Worm (Caenorhabditis elegans) whole organism, L1 larva: Measurements from ENCODE around the gene C18A11.1.

Experiments used
- C04F5.9 ChIP-seq: sonication (generic microtip); optimal IDR thresholded peaks from 2 replicates; lab custom pipeline; 2016; ENCODE audit warnings: missing genetic modification characterization, missing compliant biosample characterization
- C16A3.4 ChIP-seq: fragments of 150-350 bp; optimal IDR thresholded peaks from 2 replicates; lab custom pipeline; 2014; ENCODE audit warnings: missing biosample characterization, missing genetic modification characterization
- F16B12.6 ChIP-seq: fragments of 150-350 bp; optimal IDR thresholded peaks from 2 replicates; lab custom pipeline; 2014; ENCODE audit warnings: missing biosample characterization, missing genetic modification characterization
- alr-1 ChIP-seq: fragments of 200-800 bp; sonication (Bioruptor generic); optimal IDR thresholded peaks from 2 replicates; lab custom pipeline; 2018; ENCODE audit warnings: borderline replicate concordance, mild to moderate bottlenecking, missing genetic modification characterization, missing compliant biosample characterization
- aly-2 ChIP-seq: fragments of 150-350 bp; optimal IDR thresholded peaks from 2 replicates; lab custom pipeline; 2014; ENCODE audit warnings: missing biosample characterization, missing genetic modification characterization
- blmp-1 ChIP-seq: fragments of 150-350 bp; optimal IDR thresholded peaks from 2 replicates; lab custom pipeline; 2014; ENCODE audit warnings: missing biosample characterization, missing genetic modification characterization
- ceh-82 ChIP-seq, 3 experiments: fragments of 150-350 bp in 1 of 3; sonication (generic microtip) in 2 of 3; optimal IDR thresholded peaks; 2 replicates each; lab custom pipeline; 2014 to 2017; ENCODE audit warnings: missing biosample characterization in 3 of 3, missing genetic modification characterization in 3 of 3
- ceh-88 ChIP-seq: fragments of 200-800 bp; sonication (Bioruptor generic); IDR thresholded peaks from 2 replicates; pipeline ENCODE4 v1.3.6; 2022; ENCODE audit warnings: missing genetic modification characterization, missing compliant biosample characterization
- ceh-90 ChIP-seq: sonication (generic microtip); optimal IDR thresholded peaks from 2 replicates; lab custom pipeline; 2016; ENCODE audit warnings: missing genetic modification characterization, missing compliant biosample characterization
- dpl-1 ChIP-seq, 3 experiments: fragments of 150-350 bp in 2 of 3; sonication (generic microtip) in 1 of 3; optimal IDR thresholded peaks; 2 replicates each; lab custom pipeline; 2014 to 2017; ENCODE audit warnings: missing biosample characterization in 3 of 3, missing genetic modification characterization in 3 of 3, missing genetic modification reagents in 3 of 3
- egl-13 ChIP-seq: sonication (generic microtip); optimal IDR thresholded peaks from 2 replicates; lab custom pipeline; 2016; ENCODE audit warnings: missing genotype, missing genetic modification reagents, missing genetic modification characterization, missing compliant biosample characterization
- egl-27 ChIP-seq, 2 experiments: fragments of 150-350 bp in 1 of 2; sonication (generic microtip); optimal IDR thresholded peaks; 3 replicates each; lab custom pipeline; 2017 to 2018; ENCODE audit warnings: missing biosample characterization in 2 of 2, missing genetic modification characterization in 2 of 2, missing genetic modification reagents in 2 of 2
- elt-2 ChIP-seq: sonication (generic microtip); optimal IDR thresholded peaks from 2 replicates; lab custom pipeline; 2016; ENCODE audit warnings: missing genetic modification characterization, mild to moderate bottlenecking, inconsistent platforms, missing compliant biosample characterization, missing genetic modification reagents
- fkh-4 ChIP-seq: sonication (generic microtip); optimal IDR thresholded peaks from 2 replicates; lab custom pipeline; 2016; ENCODE audit warnings: missing compliant biosample characterization, missing genetic modification characterization, borderline replicate concordance
- grh-1 ChIP-seq: fragments of 200-800 bp; sonication (Bioruptor generic); IDR thresholded peaks from 2 replicates; pipeline ENCODE4 v1.3.6; 2022; ENCODE audit warnings: missing genetic modification reagents, missing genetic modification characterization, missing compliant biosample characterization
- jun-1 ChIP-seq: fragments of 150-350 bp; optimal IDR thresholded peaks from 2 replicates; lab custom pipeline; 2014; ENCODE audit warnings: missing biosample characterization, missing genetic modification reagents, missing genetic modification characterization
- lin-13 ChIP-seq: fragments of 150-350 bp; optimal IDR thresholded peaks from 2 replicates; lab custom pipeline; 2014; ENCODE audit warnings: missing biosample characterization, missing genetic modification reagents, missing genetic modification characterization
- lin-14 ChIP-seq: fragments of 200-800 bp; sonication (Bioruptor generic); optimal IDR thresholded peaks from 2 replicates; lab custom pipeline; 2018; ENCODE audit warnings: mild to moderate bottlenecking, missing genetic modification characterization, moderate library complexity, missing compliant biosample characterization
- lin-15B ChIP-seq: fragments of 150-350 bp; sonication (generic microtip); optimal IDR thresholded peaks from 3 replicates; lab custom pipeline; 2014; ENCODE audit warnings: missing biosample characterization, missing genetic modification characterization
- lin-35 ChIP-seq, 2 experiments: fragments of 150-350 bp; optimal IDR thresholded peaks; 2 replicates each; lab custom pipeline; 2014; ENCODE audit warnings: missing biosample characterization in 2 of 2, missing genetic modification characterization in 2 of 2, missing genetic modification reagents in 2 of 2
- lin-39 ChIP-seq: fragments of 150-350 bp; optimal IDR thresholded peaks from 2 replicates; lab custom pipeline; 2014; ENCODE audit warnings: missing biosample characterization, missing genetic modification reagents, missing genetic modification characterization
- lir-3 ChIP-seq: sonication (generic microtip); optimal IDR thresholded peaks from 2 replicates; lab custom pipeline; 2016; ENCODE audit warnings: mild to moderate bottlenecking, missing genetic modification characterization, moderate library complexity, missing compliant biosample characterization; ENCODE audit not compliant: poor library complexity
- lsy-2 ChIP-seq, 2 experiments: fragments of 150-350 bp; optimal IDR thresholded peaks; 2 replicates each; lab custom pipeline; 2014; ENCODE audit warnings: missing biosample characterization in 2 of 2, missing genetic modification characterization in 2 of 2
- mab-9 ChIP-seq: fragments of 200-800 bp; sonication (Bioruptor generic); IDR thresholded peaks from 2 replicates; pipeline ENCODE4 v1.3.6; 2022; ENCODE audit warnings: missing genetic modification reagents, missing genetic modification characterization, missing compliant biosample characterization
- mdl-1 ChIP-seq, 2 experiments: fragments of 150-350 bp; optimal IDR thresholded peaks; 2 replicates each; lab custom pipeline; 2014 to 2017; ENCODE audit warnings: missing biosample characterization in 2 of 2, missing genetic modification characterization in 2 of 2, inconsistent platforms in 1 of 2
- mep-1 ChIP-seq: fragments of 150-350 bp; optimal IDR thresholded peaks from 2 replicates; lab custom pipeline; 2014; ENCODE audit warnings: missing biosample characterization, missing genetic modification characterization
- nhr-12 ChIP-seq: sonication (generic microtip); optimal IDR thresholded peaks from 2 replicates; lab custom pipeline; 2017; ENCODE audit warnings: missing biosample characterization, missing genetic modification characterization
- nhr-19 ChIP-seq: fragments of 200-800 bp; sonication (Bioruptor generic); conservative IDR thresholded peaks from 2 replicates; pipeline ENCODE4 v1.3.6; 2022; ENCODE audit warnings: missing genetic modification characterization, missing compliant biosample characterization
- nhr-20 ChIP-seq: sonication (generic microtip); optimal IDR thresholded peaks from 2 replicates; lab custom pipeline; 2016; ENCODE audit warnings: mild to moderate bottlenecking, missing genetic modification characterization, missing compliant biosample characterization
- nhr-237 ChIP-seq: fragments of 150-350 bp; optimal IDR thresholded peaks from 2 replicates; lab custom pipeline; 2014; ENCODE audit warnings: missing biosample characterization, missing genetic modification characterization
- nhr-47 ChIP-seq: sonication (generic microtip); optimal IDR thresholded peaks from 2 replicates; lab custom pipeline; 2016; ENCODE audit warnings: mild to moderate bottlenecking, missing genetic modification characterization, moderate library complexity, missing compliant biosample characterization
- nhr-71 ChIP-seq: sonication (generic microtip); optimal IDR thresholded peaks from 2 replicates; lab custom pipeline; 2016; ENCODE audit warnings: mild to moderate bottlenecking, missing genetic modification characterization, moderate library complexity, missing compliant biosample characterization
- nhr-84 ChIP-seq: sonication (generic microtip); optimal IDR thresholded peaks from 2 replicates; lab custom pipeline; 2017; ENCODE audit warnings: missing biosample characterization, missing genetic modification characterization
- nhr-85 ChIP-seq: sonication (generic microtip); peaks from one replicate; lab custom pipeline; 2016; ENCODE audit warnings: missing genetic modification characterization, inconsistent platforms, missing compliant biosample characterization
- nhr-90 ChIP-seq: sonication (generic microtip); optimal IDR thresholded peaks from 2 replicates; lab custom pipeline; 2016; ENCODE audit warnings: mild to moderate bottlenecking, missing genetic modification characterization, missing compliant biosample characterization; ENCODE audit not compliant: poor library complexity
- pqm-1 ChIP-seq: sonication (generic microtip); optimal IDR thresholded peaks from 3 replicates; lab custom pipeline; 2017; ENCODE audit warnings: missing biosample characterization, missing genetic modification characterization
- rnt-1 ChIP-seq: sonication (generic microtip); optimal IDR thresholded peaks from 2 replicates; lab custom pipeline; 2016; ENCODE audit warnings: mild to moderate bottlenecking, missing genetic modification characterization, moderate library complexity, missing compliant biosample characterization
- snpc-4 ChIP-seq: fragments of 150-350 bp; optimal IDR thresholded peaks from 2 replicates; lab custom pipeline; 2014; ENCODE audit warnings: missing biosample characterization, missing genetic modification characterization
- snu-23 ChIP-seq: sonication (generic microtip); optimal IDR thresholded peaks from 2 replicates; lab custom pipeline; 2016; ENCODE audit warnings: missing genetic modification characterization, missing compliant biosample characterization
- sox-4 ChIP-seq: sonication (generic microtip); optimal IDR thresholded peaks from 2 replicates; lab custom pipeline; 2016; ENCODE audit warnings: missing genetic modification characterization, missing compliant biosample characterization
- tbx-2 ChIP-seq: sonication (generic microtip); optimal IDR thresholded peaks from 2 replicates; lab custom pipeline; 2016; ENCODE audit warnings: missing genetic modification characterization, missing compliant biosample characterization
- tlp-1 ChIP-seq: fragments of 150-350 bp; optimal IDR thresholded peaks from 2 replicates; lab custom pipeline; 2014; ENCODE audit warnings: missing biosample characterization, missing genetic modification characterization
- unc-130 ChIP-seq: fragments of 150-350 bp; optimal IDR thresholded peaks from 2 replicates; lab custom pipeline; 2017; ENCODE audit warnings: missing biosample characterization, missing genetic modification characterization, inconsistent platforms
- unc-30 ChIP-seq: sonication (generic microtip); optimal IDR thresholded peaks from 2 replicates; lab custom pipeline; 2017; ENCODE audit warnings: missing biosample characterization, missing genetic modification characterization
- unc-98 ChIP-seq: fragments of 200-800 bp; sonication (Bioruptor generic); IDR thresholded peaks from 2 replicates; pipeline ENCODE4 v1.3.6; 2022; ENCODE audit warnings: missing genetic modification characterization, missing compliant biosample characterization
- zag-1 ChIP-seq: fragments of 150-350 bp; optimal IDR thresholded peaks from 2 replicates; lab custom pipeline; 2014; ENCODE audit warnings: missing biosample characterization, missing genetic modification characterization
- zip-4 ChIP-seq: fragments of 200-800 bp; sonication (Bioruptor generic); optimal IDR thresholded peaks from 2 replicates; lab custom pipeline; 2018; ENCODE audit warnings: mild to moderate bottlenecking, missing genetic modification characterization, moderate library complexity, missing compliant biosample characterization
- ztf-4 ChIP-seq: fragments of 150-350 bp; optimal IDR thresholded peaks from 2 replicates; lab custom pipeline; 2014; ENCODE audit warnings: missing biosample characterization, missing genetic modification characterization

C18A11.1 gene

DNA sequence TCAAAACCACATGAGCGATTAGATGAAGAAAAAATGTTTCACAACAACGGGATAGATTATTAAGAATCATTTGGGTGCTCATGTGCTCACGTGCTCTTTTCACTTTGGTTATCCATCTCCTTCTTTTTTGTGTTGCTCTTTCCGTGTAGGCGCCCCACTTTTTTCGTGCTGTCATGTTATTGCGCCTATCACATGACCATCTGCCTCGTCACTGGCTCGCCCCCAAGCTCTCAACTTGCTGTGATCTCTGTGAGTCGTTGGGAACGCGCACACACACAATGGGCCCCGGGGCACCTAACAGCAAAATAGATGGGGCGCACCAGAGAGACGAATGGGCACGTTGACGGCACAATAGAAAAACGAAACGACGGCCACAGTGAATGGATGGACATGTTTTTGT lies 47.5 kb upstream of the C18A11.1 start (continued):
- TF ChIP-seq ceh-90 (tag; lab: Kevin White, UChicago) (peak; percentile 11), unc-98 (GFP tag; lab: Robert Waterston, UW) (peak; percentile 52; the same call in 1 of the 2 replicates), lsy-2 (tag; optimal IDR thresholded peaks at IDR 0.05; lab: Kevin White, UChicago) (peak; percentile 78 to 79), ceh-88 (GFP tag; lab: Robert Waterston, UW) (peak; percentile 75), unc-130 (tag; lab: Kevin White, UChicago) (peak; percentile 74), C04F5.9 (tag; lab: Kevin White, UChicago) (peak; percentile 7), egl-13 (tag; lab: Kevin White, UChicago) (peak; percentile 89), aly-2 (tag; lab: Kevin White, UChicago) (no peak), jun-1 (tag; lab: Kevin White, UChicago) (peak; percentile 61), lin-13 (GFP tag; lab: Kevin White, UChicago) (peak; percentile 63), lin-35 (GFP tag; optimal IDR thresholded peaks at IDR 0.05; lab: Kevin White, UChicago) (peak; percentile 25 to 49), pqm-1 (no peak), ceh-82 (tag; optimal IDR thresholded peaks at IDR 0.05; lab: Kevin White, UChicago) (peak; percentile 40 to 51 (median 50)), snu-23 (GFP tag; lab: Kevin White, UChicago) (peak; percentile 87), F16B12.6 (tag; lab: Kevin White, UChicago) (no peak), egl-27 (tag; optimal IDR thresholded peaks at IDR 0.05; lab: Kevin White, UChicago) (no peak), C16A3.4 (tag; lab: Kevin White, UChicago) (peak; percentile 59), nhr-237 (tag; lab: Kevin White, UChicago) (no peak), zip-4 (GFP tag; lab: Kevin White, UChicago) (peak; percentile 2), lin-39 (peak; percentile 77), nhr-90 (tag; lab: Kevin White, UChicago) (peak; percentile 54), dpl-1 (GFP tag; optimal IDR thresholded peaks at IDR 0.05; lab: Kevin White, UChicago) (peak; percentile 3 to 42 (median 31)), nhr-47 (tag; lab: Kevin White, UChicago) (peak; percentile 92), nhr-71 (peak; percentile 98), ztf-4 (tag; lab: Kevin White, UChicago) (peak; percentile 81), tbx-2 (tag; lab: Kevin White, UChicago) (peak; percentile 90), nhr-12 (tag; lab: Kevin White, UChicago) (no peak), grh-1 (GFP tag; lab: Robert Waterston, UW) (no peak), nhr-84 (no peak), elt-2 (tag; lab: Kevin White, UChicago) (peak; percentile 39), mep-1 (tag; lab: Kevin White, UChicago) (peak; percentile 66)

ce11 chrX:8022728-8023127 lies 46.4 kb upstream of the C18A11.1 start:
- TF ChIP-seq lin-15B (tag; lab: Kevin White, UChicago) (no peak), mdl-1 (tag; optimal IDR thresholded peaks at IDR 0.05; lab: Kevin White, UChicago) (peak in 1 of 2 experiments; percentile 60), elt-2 (tag; lab: Kevin White, UChicago) (peak; percentile 80), nhr-71 (peak; percentile 4), nhr-90 (tag; lab: Kevin White, UChicago) (peak; percentile 6), lin-35 (GFP tag; optimal IDR thresholded peaks at IDR 0.05; lab: Kevin White, UChicago) (peak in 1 of 2 experiments; percentile 60), unc-30 (tag; lab: Kevin White, UChicago) (no peak), jun-1 (tag; lab: Kevin White, UChicago) (peak; percentile 23)

- TF ChIP-seq lin-35 (GFP tag; optimal IDR thresholded peaks at IDR 0.05; lab: Kevin White, UChicago), result peak in 1 of 2 experiments; percentile 68
- TF ChIP-seq lir-3 (tag; lab: Kevin White, UChicago), result no peak
- TF ChIP-seq sox-4 (tag; lab: Kevin White, UChicago), result no peak
- TF ChIP-seq fkh-4 (tag; lab: Kevin White, UChicago), result no peak
- no peak for TF ChIP-seq snpc-4 (tag; lab: Kevin White, UChicago)
- TF ChIP-seq alr-1 (tag; lab: Kevin White, UChicago), result no peak
- TF ChIP-seq nhr-71, result peak; percentile 68
- TF ChIP-seq elt-2 (tag; lab: Kevin White, UChicago), result peak; percentile 46
- peak; percentile 72 for TF ChIP-seq blmp-1 (tag; lab: Kevin White, UChicago)
- no peak for TF ChIP-seq mab-9 (GFP tag; lab: Robert Waterston, UW)
- TF ChIP-seq C16A3.4 (tag; lab: Kevin White, UChicago), result no peak
- no peak for TF ChIP-seq nhr-12 (tag; lab: Kevin White, UChicago)
- no peak for TF ChIP-seq nhr-85 (tag; lab: Kevin White, UChicago)
- TF ChIP-seq tlp-1 (tag; lab: Kevin White, UChicago), result no peak
- no peak for TF ChIP-seq lin-15B (tag; lab: Kevin White, UChicago)
- TF ChIP-seq nhr-20, result peak; percentile 64
- TF ChIP-seq nhr-19 (GFP tag; lab: Robert Waterston, UW), result peak; percentile 44
- TF ChIP-seq rnt-1 (tag; lab: Kevin White, UChicago), result peak; percentile 27
- no peak for TF ChIP-seq zag-1 (tag; lab: Kevin White, UChicago)
- TF ChIP-seq lin-14 (GFP tag; lab: Kevin White, UChicago), result peak; percentile 64
- peak in 1 of 2 experiments; percentile 40 for TF ChIP-seq mdl-1 (tag; optimal IDR thresholded peaks at IDR 0.05; lab: Kevin White, UChicago)
Measured at ce11 chrX:8026709-8027108, 42.4 kb upstream of the C18A11.1 start.
